Worm (Caenorhabditis elegans) whole organism, late embryonic: ENCODE data around the gene npp-8.

Source experiments
- F13H6.1 ChIP-seq: sonication (generic microtip); optimal IDR thresholded peaks from 2 replicates; lab custom pipeline; 2016; ENCODE audit warnings: missing genetic modification characterization, missing compliant biosample characterization
- ceh-45 ChIP-seq: fragments of 200-800 bp; sonication (Bioruptor generic); IDR thresholded peaks from 2 replicates; pipeline ENCODE4 v1.3.6; 2022; ENCODE audit warnings: missing genetic modification reagents, missing genetic modification characterization, missing compliant biosample characterization
- fkh-10 ChIP-seq: fragments of 150-350 bp; optimal IDR thresholded peaks from 2 replicates; lab custom pipeline; 2014; ENCODE audit warnings: missing biosample characterization, missing genetic modification reagents, missing genetic modification characterization
- nfya-1 ChIP-seq: sonication (generic microtip); optimal IDR thresholded peaks from 2 replicates; lab custom pipeline; 2017; ENCODE audit warnings: missing genetic modification characterization, mild to moderate bottlenecking, missing compliant biosample characterization, antibody characterized with exemption, moderate library complexity
- nhr-11 ChIP-seq: fragments of 150-350 bp; optimal IDR thresholded peaks from 2 replicates; lab custom pipeline; 2014; ENCODE audit warnings: missing biosample characterization, missing genetic modification characterization
- rnt-1 ChIP-seq: sonication (generic microtip); optimal IDR thresholded peaks from 2 replicates; lab custom pipeline; 2016; ENCODE audit warnings: missing genetic modification characterization, missing compliant biosample characterization
- sox-4 ChIP-seq: sonication (generic microtip); optimal IDR thresholded peaks from 2 replicates; lab custom pipeline; 2017; ENCODE audit warnings: mild to moderate bottlenecking, missing genetic modification characterization, inconsistent platforms, missing compliant biosample characterization

- no peak for TF ChIP-seq F13H6.1 (tag; lab: Kevin White, UChicago)
- TF ChIP-seq nfya-1 (tag; lab: Kevin White, UChicago), result no peak
- no peak for TF ChIP-seq sox-4 (tag; lab: Kevin White, UChicago)
- no peak for TF ChIP-seq fkh-10 (GFP tag; lab: Kevin White, UChicago)
- TF ChIP-seq rnt-1, result no peak
- TF ChIP-seq nhr-11 (tag; lab: Kevin White, UChicago), result no peak
- TF ChIP-seq ceh-45, result no peak
Observed at ce11 chrIV:1619519-1620311, 24.1 kb upstream of the npp-8 start, which contains the start of gene nhr-92.
